Fruit fly (Drosophila melanogaster) whole organism, embryonic: Measurements from ENCODE around the gene CG9586.

ENCODE experiments used
- Asciz ChIP-seq: fragments of 200-800 bp; sonication (Bioruptor generic); optimal IDR thresholded peaks from 2 replicates; lab custom pipeline; 2017; ENCODE audit warnings: missing biosample characterization, mild to moderate bottlenecking, missing genetic modification characterization, missing genetic modification reagents
- B-H1 ChIP-seq: fragments of 200-800 bp; sonication (Bioruptor generic); IDR thresholded peaks from 3 replicates; pipeline ENCODE4 v1.3.6; 2022; ENCODE audit warnings: missing biosample characterization, missing genetic modification characterization
- Bgb ChIP-seq: fragments of 200-800 bp; sonication (Bioruptor generic); IDR thresholded peaks from 2 replicates; pipeline ENCODE4 v1.3.6; 2022; ENCODE audit warnings: missing biosample characterization, missing genetic modification characterization; ENCODE audit not compliant: partially characterized antibody
- CG11398 ChIP-seq: fragments of 200-800 bp; sonication (Bioruptor generic); optimal IDR thresholded peaks from 2 replicates; lab custom pipeline; 2016; ENCODE audit warnings: missing biosample characterization, missing genetic modification characterization
- CG12104 ChIP-seq: fragments of 200-800 bp; sonication (Bioruptor generic); optimal IDR thresholded peaks from 3 replicates; lab custom pipeline; 2016; ENCODE audit warnings: missing biosample characterization, missing genetic modification characterization
- CG12219 ChIP-seq: fragments of 200-800 bp; sonication (Bioruptor generic); optimal IDR thresholded peaks from 3 replicates; lab custom pipeline; 2018; ENCODE audit warnings: missing biosample characterization, mild to moderate bottlenecking, missing genetic modification characterization
- CG14050 ChIP-seq: fragments of 200-800 bp; sonication (Bioruptor generic); IDR thresholded peaks from 3 replicates; pipeline ENCODE4 v1.3.6; 2022; ENCODE audit warnings: missing biosample characterization, missing genetic modification characterization
- CG14667 ChIP-seq: fragments of 200-800 bp; sonication (Bioruptor generic); IDR thresholded peaks from 2 replicates; pipeline ENCODE4 v1.3.6; 2022; ENCODE audit warnings: missing biosample characterization, missing genetic modification characterization
- CG14710 ChIP-seq: fragments of 200-800 bp; sonication (Bioruptor generic); optimal IDR thresholded peaks from 3 replicates; lab custom pipeline; 2019; ENCODE audit warnings: missing biosample characterization, mild to moderate bottlenecking, missing genetic modification characterization, moderate library complexity
- CG15514 ChIP-seq: fragments of 200-800 bp; sonication (Bioruptor generic); optimal IDR thresholded peaks from 3 replicates; lab custom pipeline; 2017; ENCODE audit warnings: missing biosample characterization, missing genetic modification characterization, mild to moderate bottlenecking, moderate library complexity, missing genetic modification reagents
- CG1603 ChIP-seq: fragments of 200-800 bp; sonication (Bioruptor generic); optimal IDR thresholded peaks from 2 replicates; lab custom pipeline; 2019; ENCODE audit warnings: missing biosample characterization, mild to moderate bottlenecking, missing genetic modification characterization, moderate library complexity
- CG17612 ChIP-seq: fragments of 200-800 bp; sonication (Bioruptor generic); IDR thresholded peaks from 2 replicates; pipeline ENCODE4 v1.3.6; 2022; ENCODE audit warnings: missing biosample characterization, missing genetic modification characterization
- CG2889 ChIP-seq: fragments of 200-800 bp; sonication (Bioruptor generic); IDR thresholded peaks from 3 replicates; pipeline ENCODE4 v1.3.6; 2022; ENCODE audit warnings: missing biosample characterization, missing genetic modification characterization
- CG31365 ChIP-seq: fragments of 200-800 bp; sonication (Bioruptor generic); optimal IDR thresholded peaks from 2 replicates; lab custom pipeline; 2018; ENCODE audit warnings: missing biosample characterization, mild to moderate bottlenecking, missing genetic modification characterization
- CG33557 ChIP-seq: fragments of 200-800 bp; sonication (Bioruptor generic); optimal IDR thresholded peaks from 2 replicates; lab custom pipeline; 2019; ENCODE audit warnings: missing biosample characterization, mild to moderate bottlenecking, missing genetic modification characterization, moderate library complexity
- CG6272 ChIP-seq: fragments of 200-800 bp; sonication (Bioruptor generic); IDR thresholded peaks from 2 replicates; pipeline ENCODE4 v1.3.6; 2022; ENCODE audit warnings: missing biosample characterization, missing genetic modification characterization
- CG6813 ChIP-seq: fragments of 200-800 bp; sonication (Bioruptor generic); optimal IDR thresholded peaks from 2 replicates; lab custom pipeline; 2017; ENCODE audit warnings: missing biosample characterization, missing genetic modification characterization, mild to moderate bottlenecking, moderate library complexity, missing genetic modification reagents
- CG7357 ChIP-seq: fragments of 200-800 bp; sonication (Bioruptor generic); IDR thresholded peaks from 3 replicates; pipeline ENCODE4 v1.3.6; 2022; ENCODE audit warnings: missing biosample characterization, missing genetic modification characterization
- CG7839 ChIP-seq: fragments of 200-800 bp; sonication (Bioruptor generic); optimal IDR thresholded peaks from 3 replicates; lab custom pipeline; 2018; ENCODE audit warnings: missing biosample characterization, mild to moderate bottlenecking, missing genetic modification characterization, moderate library complexity
- CkIIα-i1 ChIP-seq: fragments of 200-800 bp; sonication (Bioruptor generic); IDR thresholded peaks from 2 replicates; pipeline ENCODE4 v1.3.6; 2022; ENCODE audit warnings: missing biosample characterization, missing genetic modification characterization
- D19A ChIP-seq: fragments of 200-800 bp; optimal IDR thresholded peaks from 3 replicates; lab custom pipeline; 2019; ENCODE audit warnings: missing biosample characterization, mild to moderate bottlenecking, missing genetic modification characterization, moderate library complexity
- D19B ChIP-seq: fragments of 200-800 bp; sonication (Bioruptor generic); optimal IDR thresholded peaks from 2 replicates; lab custom pipeline; 2017; ENCODE audit warnings: missing biosample characterization, mild to moderate bottlenecking, missing genetic modification characterization
- Dek ChIP-seq: fragments of 200-800 bp; sonication (Bioruptor generic); optimal IDR thresholded peaks from 3 replicates; lab custom pipeline; 2019; ENCODE audit warnings: missing biosample characterization, mild to moderate bottlenecking, missing genetic modification characterization, moderate library complexity
- Doc3 ChIP-seq: fragments of 200-800 bp; sonication (Bioruptor generic); IDR thresholded peaks from 3 replicates; pipeline ENCODE4 v1.3.6; 2022; ENCODE audit warnings: missing biosample characterization, missing genetic modification characterization; ENCODE audit not compliant: partially characterized antibody
- Dref ChIP-seq: fragments of 200-800 bp; sonication (Bioruptor generic); IDR thresholded peaks from 2 replicates; pipeline ENCODE4 v1.3.6; 2022; ENCODE audit warnings: missing biosample characterization, missing genetic modification characterization
- HLH54F ChIP-seq: fragments of 200-800 bp; sonication (Bioruptor generic); optimal IDR thresholded peaks from 3 replicates; lab custom pipeline; 2016; ENCODE audit warnings: missing biosample characterization, missing genetic modification characterization
- Lhr ChIP-seq: fragments of 200-800 bp; sonication (Bioruptor generic); optimal IDR thresholded peaks from 3 replicates; lab custom pipeline; 2017; ENCODE audit warnings: mild to moderate bottlenecking, missing biosample characterization, missing genetic modification reagents, missing genetic modification characterization
- Lpt ChIP-seq: fragments of >200 bp; optimal IDR thresholded peaks from 2 replicates; lab custom pipeline; 2018; ENCODE audit warnings: missing biosample characterization, missing genetic modification characterization
- Xbp1 ChIP-seq: fragments of 200-800 bp; sonication (Bioruptor generic); optimal IDR thresholded peaks from 3 replicates; lab custom pipeline; 2016; ENCODE audit warnings: missing biosample characterization, mild to moderate bottlenecking, missing genetic modification characterization
- ab ChIP-seq: fragments of 200-800 bp; sonication (Bioruptor generic); optimal IDR thresholded peaks from 2 replicates; lab custom pipeline; 2016; ENCODE audit warnings: missing biosample characterization, missing genetic modification characterization
- ac ChIP-seq: fragments of 200-800 bp; sonication (Bioruptor generic); optimal IDR thresholded peaks from 3 replicates; lab custom pipeline; 2017; ENCODE audit warnings: missing biosample characterization, mild to moderate bottlenecking, missing genetic modification characterization
- amos ChIP-seq: fragments of 200-800 bp; sonication (Bioruptor generic); IDR thresholded peaks from 2 replicates; pipeline ENCODE4 v1.3.6; 2022; ENCODE audit warnings: missing biosample characterization, missing genetic modification characterization; ENCODE audit not compliant: partially characterized antibody
- ara ChIP-seq: fragments of 200-800 bp; sonication (Bioruptor generic); IDR thresholded peaks from 2 replicates; pipeline ENCODE4 v1.3.6; 2022; ENCODE audit warnings: missing biosample characterization, missing genetic modification characterization
- cg ChIP-seq: fragments of 200-800 bp; sonication (Bioruptor generic); optimal IDR thresholded peaks from 3 replicates; lab custom pipeline; 2019; ENCODE audit warnings: missing biosample characterization, mild to moderate bottlenecking, missing genetic modification characterization, moderate library complexity
- corto ChIP-seq: fragments of 200-800 bp; sonication (Bioruptor generic); optimal IDR thresholded peaks from 2 replicates; lab custom pipeline; 2016; ENCODE audit warnings: missing biosample characterization, mild to moderate bottlenecking, missing genetic modification characterization, moderate library complexity
- dpn ChIP-seq, 2 experiments: fragments of 200-800 bp; sonication (Bioruptor generic); optimal IDR thresholded peaks; 3 replicates each; lab custom pipeline; 2016; ENCODE audit warnings: missing biosample characterization in 2 of 2, missing genetic modification characterization in 2 of 2
- gfzf ChIP-seq: fragments of 200-800 bp; sonication (Bioruptor generic); optimal IDR thresholded peaks from 2 replicates; lab custom pipeline; 2016; ENCODE audit warnings: missing biosample characterization, mild to moderate bottlenecking, missing genetic modification characterization, moderate library complexity
- gt ChIP-seq: fragments of 200-800 bp; sonication (Bioruptor generic); IDR thresholded peaks from 2 replicates; pipeline ENCODE4 v1.3.6; 2022; ENCODE audit warnings: missing biosample characterization, missing genetic modification characterization
- maf-S ChIP-seq: fragments of 200-800 bp; sonication (Bioruptor generic); optimal IDR thresholded peaks from 2 replicates; lab custom pipeline; 2016; ENCODE audit warnings: missing biosample characterization, missing genetic modification characterization
- pnt ChIP-seq: fragments of 200-800 bp; sonication (Bioruptor generic); optimal IDR thresholded peaks from 3 replicates; lab custom pipeline; 2016; ENCODE audit warnings: missing biosample characterization, missing genetic modification characterization
- pros ChIP-seq: fragments of 200-800 bp; sonication (Bioruptor generic); optimal IDR thresholded peaks from 3 replicates; lab custom pipeline; 2019; ENCODE audit warnings: missing biosample characterization, mild to moderate bottlenecking, missing genetic modification characterization, moderate library complexity
- run ChIP-seq: fragments of 200-800 bp; sonication (Bioruptor generic); optimal IDR thresholded peaks from 3 replicates; lab custom pipeline; 2018; ENCODE audit warnings: missing biosample characterization, mild to moderate bottlenecking, missing genetic modification characterization
- sim ChIP-seq: fragments of 200-800 bp; sonication (Bioruptor generic); IDR thresholded peaks from 2 replicates; pipeline ENCODE4 v1.3.6; 2022; ENCODE audit warnings: missing biosample characterization, missing genetic modification characterization
- sisA ChIP-seq: fragments of 200-800 bp; sonication (Bioruptor generic); IDR thresholded peaks from 2 replicates; pipeline ENCODE4 v1.3.6; 2022; ENCODE audit warnings: missing biosample characterization, missing genetic modification characterization
- slp2 ChIP-seq: fragments of 200-800 bp; sonication (Bioruptor generic); optimal IDR thresholded peaks from 2 replicates; lab custom pipeline; 2016; ENCODE audit warnings: missing biosample characterization, missing genetic modification characterization
- so ChIP-seq: fragments of 200-800 bp; sonication (Bioruptor generic); IDR thresholded peaks from 3 replicates; pipeline ENCODE4 v1.3.6; 2022; ENCODE audit warnings: missing biosample characterization, missing genetic modification characterization
- unc-4 ChIP-seq: fragments of 200-800 bp; sonication (Bioruptor generic); IDR thresholded peaks from 2 replicates; pipeline ENCODE4 v1.3.6; 2022; ENCODE audit warnings: missing biosample characterization, missing genetic modification characterization; ENCODE audit not compliant: partially characterized antibody
- vvl ChIP-seq: fragments of 200-800 bp; sonication (Bioruptor generic); IDR thresholded peaks from 2 replicates; pipeline ENCODE4 v1.3.6; 2022; ENCODE audit warnings: missing biosample characterization, missing genetic modification characterization
- yki ChIP-seq: fragments of >200 bp; optimal IDR thresholded peaks from 3 replicates; lab custom pipeline; 2018

Gene CG9586

DNA sequence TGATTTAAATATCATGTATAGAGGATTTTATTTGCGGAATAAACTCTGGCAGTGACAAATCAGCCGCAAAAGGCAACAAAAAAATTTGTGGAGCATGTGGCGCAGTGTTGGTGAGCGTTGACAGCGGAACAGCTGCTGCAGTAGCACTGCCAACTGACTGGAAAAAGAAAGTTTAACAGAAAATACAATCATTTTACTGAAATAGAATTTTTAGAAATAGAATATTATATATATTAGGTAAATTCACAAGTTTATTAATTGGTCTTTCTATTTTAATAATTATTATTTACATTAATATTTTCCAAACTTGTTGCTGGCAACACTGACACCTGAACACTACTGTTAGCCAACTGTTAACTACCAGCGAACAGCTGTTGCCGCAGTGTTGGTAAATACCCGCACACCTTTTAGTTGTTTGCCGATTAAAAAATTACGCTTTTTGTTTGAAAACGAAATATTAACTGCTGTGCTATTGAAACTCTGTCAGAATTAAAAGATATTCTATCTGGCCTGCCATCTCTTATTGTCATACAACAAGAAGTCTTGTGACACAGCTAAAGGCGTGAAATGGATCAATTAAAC is at the start of gene CG9586, which contains the start of gene tai (continued):
- TF ChIP-seq amos (GFP tag; lab: Robert Waterston, UW) (peak; percentile 22; the same call in 1 of the 2 replicates), HLH54F (GFP tag; lab: Kevin White, UChicago) (no peak), ac (GFP tag; lab: Kevin White, UChicago) (peak; percentile 30), Dref (GFP tag; lab: Robert Waterston, UW) (no peak), yki (no peak), gfzf (no peak), B-H1 (GFP tag; lab: Robert Waterston, UW) (peak; percentile 66; the same call in 1 of the 3 replicates), pnt (GFP tag; lab: Kevin White, UChicago) (no peak), pros (GFP tag; lab: Kevin White, UChicago) (no peak), so (GFP tag; lab: Robert Waterston, UW) (peak; percentile 44; the same call in 1 of the 3 replicates), corto (GFP tag; lab: Kevin White, UChicago) (peak; percentile 77), ab (GFP tag; lab: Kevin White, UChicago) (peak; percentile 21), dpn (GFP tag; optimal IDR thresholded peaks at IDR 0.05; lab: Kevin White, UChicago) (peak; percentile 51 to 91), slp2 (GFP tag; lab: Kevin White, UChicago) (no peak), Lpt (GFP tag; lab: Kevin White, UChicago) (no peak), sim (GFP tag; lab: Robert Waterston, UW) (0 out of 2 replicates have a peak, but pooled peaks have one; percentile 35), CG31365 (tag; lab: Kevin White, UChicago) (no peak), CG2889 (GFP tag; lab: Robert Waterston, UW) (peak; percentile 56; the same call in 1 of the 3 replicates), Xbp1 (GFP tag; lab: Kevin White, UChicago) (peak; percentile 89), CG14050 (GFP tag; lab: Robert Waterston, UW) (peak; percentile 73), CG6272 (GFP tag; lab: Robert Waterston, UW) (peak; percentile 73; the same call in 1 of the 2 replicates), CG33557 (GFP tag; lab: Kevin White, UChicago) (peak; percentile 83), Lhr (GFP tag; lab: Kevin White, UChicago) (peak; percentile 80), D19A (tag; lab: Kevin White, UChicago) (peak; percentile 49), CG6813 (GFP tag; lab: Kevin White, UChicago) (peak; percentile 74), CG17612 (GFP tag; lab: Robert Waterston, UW) (no peak), CG12104 (GFP tag; lab: Kevin White, UChicago) (peak; percentile 75), CG12219 (GFP tag; lab: Kevin White, UChicago) (peak; percentile 51), Dek (tag; lab: Kevin White, UChicago) (peak; percentile 77), D19B (GFP tag; lab: Kevin White, UChicago) (peak; percentile 39), CG7357 (GFP tag; lab: Robert Waterston, UW) (peak; percentile 48; the same call in 1 of the 3 replicates), vvl (GFP tag; lab: Robert Waterston, UW) (peak; percentile 89), CG7839 (peak; percentile 84), sisA (GFP tag; lab: Robert Waterston, UW) (peak; percentile 73; the same call in 1 of the 2 replicates), CG14667 (no peak; the same call in 1 of the 2 replicates), Bgb (GFP tag; lab: Robert Waterston, UW) (peak; percentile 43; the same call in 1 of the 2 replicates), Doc3 (GFP tag; lab: Robert Waterston, UW) (peak; percentile 47; the same call in 1 of the 3 replicates), run (tag; lab: Kevin White, UChicago) (peak; percentile 71), CG11398 (GFP tag; lab: Kevin White, UChicago) (no peak), maf-S (GFP tag; lab: Kevin White, UChicago) (peak; percentile 5), ara (peak; percentile 70; the same call in 1 of the 2 replicates), CG14710 (tag; lab: Kevin White, UChicago) (peak; percentile 93), Asciz (GFP tag; lab: Kevin White, UChicago) (peak; percentile 76), unc-4 (GFP tag; lab: Robert Waterston, UW) (0 out of 2 replicates have a peak, but pooled peaks have one; percentile 46), CG1603 (tag; lab: Kevin White, UChicago) (peak; percentile 53), cg (GFP tag; lab: Kevin White, UChicago) (no peak), CkIIα-i1 (GFP tag; lab: Robert Waterston, UW) (no peak), gt (peak; percentile 45; the same call in 1 of the 2 replicates), CG15514 (peak; percentile 87)
